Worm (Caenorhabditis elegans) whole organism, L3 larva: ENCODE measurements around the gene abhd-12.

Source experiments
- R02D3.7 ChIP-seq: fragments of 150-350 bp; optimal IDR thresholded peaks from 2 replicates; lab custom pipeline; 2014; ENCODE audit warnings: missing biosample characterization, missing genetic modification characterization
- elt-2 ChIP-seq: sonication (generic microtip); optimal IDR thresholded peaks from 2 replicates; lab custom pipeline; 2016; ENCODE audit warnings: missing genetic modification reagents, mild to moderate bottlenecking, missing genetic modification characterization, missing compliant biosample characterization
- eor-1 ChIP-seq, 2 experiments: fragments of 150-350 bp; optimal IDR thresholded peaks; 2 replicates each; lab custom pipeline; 2014 to 2018; ENCODE audit warnings: missing biosample characterization in 2 of 2, missing genetic modification characterization in 2 of 2
- lin-15B ChIP-seq: fragments of 150-350 bp; optimal IDR thresholded peaks from 2 replicates; lab custom pipeline; 2014; ENCODE audit warnings: missing biosample characterization, missing genetic modification characterization
- nfya-1 ChIP-seq: sonication (generic microtip); optimal IDR thresholded peaks from 2 replicates; lab custom pipeline; 2017; ENCODE audit warnings: missing genetic modification characterization, mild to moderate bottlenecking, missing compliant biosample characterization, antibody characterized with exemption, moderate library complexity; ENCODE audit not compliant: insufficient read depth
- nhr-23 ChIP-seq: fragments of 150-350 bp; optimal IDR thresholded peaks from 2 replicates; lab custom pipeline; 2014; ENCODE audit warnings: missing biosample characterization, missing genetic modification reagents, missing genetic modification characterization
- unc-62 ChIP-seq: fragments of 150-350 bp; sonication (generic microtip); optimal IDR thresholded peaks from 4 replicates; lab custom pipeline; 2014; ENCODE audit warnings: missing biosample characterization, missing genetic modification reagents, missing genetic modification characterization
- ztf-11 ChIP-seq: fragments of 150-350 bp; optimal IDR thresholded peaks from 2 replicates; lab custom pipeline; 2014; ENCODE audit warnings: missing biosample characterization, missing genetic modification characterization

abhd-12 gene

ce11 chrV:8031121-8031520 lies 47.4 kb downstream of the abhd-12 start, which contains the start of gene vars-1:
Gene vars-1 (plus strand): TSS chrV:8031411.
- peak; percentile 67 for TF ChIP-seq lin-15B
- TF ChIP-seq R02D3.7 (tag; lab: Kevin White, UChicago) = peak; percentile 28
- TF ChIP-seq elt-2 = peak; percentile 13
- TF ChIP-seq nhr-23 (tag; lab: Kevin White, UChicago) = peak; percentile 57
- peak; percentile 57 for TF ChIP-seq nfya-1 (tag; lab: Kevin White, UChicago)
- TF ChIP-seq unc-62 (GFP tag; lab: Kevin White, UChicago) = no peak
- no peak for TF ChIP-seq ztf-11 (tag; lab: Kevin White, UChicago)

- TF ChIP-seq eor-1 (tag; optimal IDR thresholded peaks at IDR 0.05; lab: Kevin White, UChicago) = no peak
- TF ChIP-seq, all 47 proteins: peak for 0
Measured at ce11 chrV:8034811-8035210, 51.1 kb downstream of the abhd-12 start, which contains the start of gene algn-12. Gene algn-12 (plus strand): TSS chrV:8035111.
